Fruit fly (Drosophila melanogaster) whole organism: ENCODE results near the gene Xrcc2.

ENCODE experiments used
- CG8478 ChIP-seq: fragments of >200 bp; optimal IDR thresholded peaks from 2 replicates; lab custom pipeline; 2018; ENCODE audit warnings: inconsistent platforms
- EcR ChIP-seq, 2 experiments: fragments of >200 bp; optimal IDR thresholded peaks; 2 replicates each; lab custom pipeline; 2017; ENCODE audit warnings: missing biosample characterization in 2 of 2, missing genetic modification characterization in 2 of 2, missing genetic modification reagents in 2 of 2
- pan ChIP-seq: fragments of >200 bp; optimal IDR thresholded peaks from 2 replicates; lab custom pipeline; 2017
- psq ChIP-seq: fragments of >200 bp; optimal IDR thresholded peaks from 2 replicates; lab custom pipeline; 2017
- usp ChIP-seq: fragments of >200 bp; optimal IDR thresholded peaks from 2 replicates; lab custom pipeline; 2017; ENCODE audit warnings: missing biosample characterization, missing genetic modification characterization, mixed read lengths

DNA sequence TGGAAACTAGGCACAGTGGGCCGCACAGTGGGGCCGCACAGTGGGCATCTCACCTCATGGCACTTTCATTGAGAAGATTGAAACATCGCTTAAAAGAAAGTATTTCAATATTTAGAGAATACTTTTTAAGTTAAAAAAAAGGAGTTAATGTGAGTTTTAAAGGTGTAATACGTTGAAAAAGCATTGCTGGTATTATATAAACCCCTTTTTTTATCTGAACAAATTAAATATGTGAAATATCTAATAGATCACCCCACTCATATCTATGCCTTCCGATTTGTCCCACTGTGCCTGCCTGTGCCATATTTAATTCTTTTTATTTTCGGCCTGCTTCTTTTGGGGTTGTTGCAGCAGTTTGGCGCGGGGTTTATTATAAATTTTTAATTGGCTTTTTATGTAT lies 33.4 kb downstream of the Xrcc2 start:
- TF ChIP-seq usp (GFP tag; lab: Kevin White, UChicago) (no peak), CG8478 (no peak), psq (lab: Kevin White, UChicago) (no peak), EcR (GFP tag; optimal IDR thresholded peaks at IDR 0.05; lab: Kevin White, UChicago) (no peak), pan (lab: Kevin White, UChicago) (no peak)
